Fruit fly (Drosophila melanogaster) whole organism, pupa: ENCODE data around the gene CG14252.
A peak's percentile ranks its signal among the peaks of the same experiment; 100 is the strongest.

Experiments
- CG10348 ChIP-seq: fragments of 200-800 bp; sonication (Bioruptor generic); IDR thresholded peaks from 2 replicates; pipeline ENCODE4 v1.3.6; 2022; ENCODE audit warnings: missing biosample characterization, missing genetic modification characterization
- CG12605 ChIP-seq: fragments of 200-800 bp; sonication (Bioruptor generic); IDR thresholded peaks from 2 replicates; pipeline ENCODE4 v1.3.6; 2022; ENCODE audit warnings: missing biosample characterization, missing genetic modification characterization
- CG13204 ChIP-seq: fragments of 200-800 bp; sonication (Bioruptor generic); optimal IDR thresholded peaks from 2 replicates; lab custom pipeline; 2018; ENCODE audit warnings: missing biosample characterization, mild to moderate bottlenecking, missing genetic modification characterization, moderate library complexity
- CG14655 ChIP-seq: fragments of 200-800 bp; sonication (Bioruptor generic); optimal IDR thresholded peaks from 3 replicates; lab custom pipeline; 2017; ENCODE audit warnings: mild to moderate bottlenecking, missing biosample characterization, missing genetic modification reagents, missing genetic modification characterization
- CG15710 ChIP-seq: fragments of 200-800 bp; sonication (Bioruptor generic); optimal IDR thresholded peaks from 2 replicates; lab custom pipeline; 2018; ENCODE audit warnings: missing biosample characterization, mild to moderate bottlenecking, missing genetic modification characterization, moderate library complexity
- CG17806 ChIP-seq: fragments of 200-800 bp; sonication (Bioruptor generic); optimal IDR thresholded peaks from 2 replicates; lab custom pipeline; 2018; ENCODE audit warnings: missing biosample characterization, mild to moderate bottlenecking, missing genetic modification characterization, moderate library complexity
- CG32121 ChIP-seq: fragments of 200-800 bp; sonication (Bioruptor generic); IDR thresholded peaks from 2 replicates; pipeline ENCODE4 v1.3.6; 2022; ENCODE audit warnings: missing biosample characterization, missing genetic modification characterization
- CG34367 ChIP-seq: fragments of 200-800 bp; sonication (Bioruptor generic); optimal IDR thresholded peaks from 2 replicates; lab custom pipeline; 2018; ENCODE audit warnings: missing biosample characterization, mild to moderate bottlenecking, missing genetic modification characterization
- CG4496 ChIP-seq: fragments of 200-800 bp; sonication (Bioruptor generic); IDR thresholded peaks from 3 replicates; pipeline ENCODE4 v1.3.6; 2022; ENCODE audit warnings: missing biosample characterization, missing genetic modification characterization
- CG8159 ChIP-seq: fragments of 200-800 bp; sonication (Bioruptor generic); optimal IDR thresholded peaks from 3 replicates; lab custom pipeline; 2018; ENCODE audit warnings: missing biosample characterization, mild to moderate bottlenecking, missing genetic modification characterization, moderate library complexity
- CG8301 ChIP-seq: fragments of 200-800 bp; sonication (Bioruptor generic); optimal IDR thresholded peaks from 2 replicates; lab custom pipeline; 2018; ENCODE audit warnings: missing biosample characterization, mild to moderate bottlenecking, missing genetic modification characterization
- CG9948 ChIP-seq: fragments of 200-800 bp; sonication (Bioruptor generic); optimal IDR thresholded peaks from 2 replicates; lab custom pipeline; 2018; ENCODE audit warnings: missing biosample characterization, mild to moderate bottlenecking, missing genetic modification characterization, moderate library complexity
- D1 ChIP-seq: fragments of 200-800 bp; sonication (Bioruptor generic); optimal IDR thresholded peaks from 2 replicates; lab custom pipeline; 2018; ENCODE audit warnings: missing biosample characterization, mild to moderate bottlenecking, missing genetic modification characterization, moderate library complexity
- EcR ChIP-seq: fragments of 200-800 bp; sonication (Bioruptor generic); optimal IDR thresholded peaks from 3 replicates; lab custom pipeline; 2019; ENCODE audit warnings: missing biosample characterization, missing genetic modification characterization, mild to moderate bottlenecking, moderate library complexity, missing genetic modification reagents
- Ets98B ChIP-seq: fragments of 200-800 bp; sonication (Bioruptor generic); IDR thresholded peaks from 2 replicates; pipeline ENCODE4 v1.3.6; 2022; ENCODE audit warnings: missing biosample characterization, missing genetic modification characterization
- Pif1A ChIP-seq: fragments of 200-800 bp; sonication (Bioruptor generic); optimal IDR thresholded peaks from 3 replicates; lab custom pipeline; 2016; ENCODE audit warnings: missing biosample characterization, missing genetic modification characterization
- Pif1B ChIP-seq: fragments of 200-800 bp; sonication (Bioruptor generic); optimal IDR thresholded peaks from 3 replicates; lab custom pipeline; 2016; ENCODE audit warnings: missing biosample characterization, missing genetic modification characterization
- Snoo ChIP-seq: fragments of 200-800 bp; sonication (Bioruptor generic); optimal IDR thresholded peaks from 3 replicates; lab custom pipeline; 2017; ENCODE audit warnings: missing biosample characterization, mild to moderate bottlenecking, missing genetic modification characterization, inconsistent platforms
- fd96Ca ChIP-seq: fragments of 200-800 bp; sonication (Bioruptor generic); IDR thresholded peaks from 3 replicates; pipeline ENCODE4 v1.3.6; 2022; ENCODE audit warnings: missing biosample characterization, missing genetic modification characterization
- gl ChIP-seq: fragments of 200-800 bp; sonication (Bioruptor generic); optimal IDR thresholded peaks from 2 replicates; lab custom pipeline; 2018; ENCODE audit warnings: missing biosample characterization, mild to moderate bottlenecking, missing genetic modification characterization
- rn ChIP-seq: fragments of 200-800 bp; sonication (Bioruptor generic); IDR thresholded peaks from 2 replicates; pipeline ENCODE4 v1.3.6; 2022; ENCODE audit warnings: missing biosample characterization, missing genetic modification characterization

CG14252 gene

DNA sequence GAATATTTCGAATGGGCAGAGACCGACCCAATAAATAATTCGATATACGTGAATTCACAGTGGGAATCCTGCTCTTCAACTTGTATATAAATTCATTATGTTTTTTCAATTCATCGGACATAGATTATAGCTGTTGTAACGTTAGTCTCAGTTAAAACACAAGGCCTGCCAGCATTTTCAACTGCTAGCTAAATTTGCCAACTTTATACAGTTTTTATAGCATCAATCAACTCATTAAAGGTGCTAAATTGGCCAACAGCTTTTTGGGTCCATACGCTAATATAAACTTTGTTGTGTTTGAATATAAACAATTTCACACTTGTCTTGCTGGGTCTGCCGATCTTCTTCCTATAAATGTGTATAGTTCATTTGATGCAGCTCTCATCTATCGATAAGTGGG is 36.8 kb downstream of the CG14252 start:
- TF ChIP-seq gl (tag; lab: Kevin White, UChicago) (no peak), Snoo (tag; lab: Kevin White, UChicago) (no peak), CG15710 (tag; lab: Kevin White, UChicago) (no peak), CG4496 (GFP tag; lab: Robert Waterston, UW) (no peak), Ets98B (GFP tag; lab: Robert Waterston, UW) (no peak), CG10348 (no peak), CG13204 (no peak), EcR (no peak), CG9948 (tag; lab: Kevin White, UChicago) (no peak), Pif1B (GFP tag; lab: Kevin White, UChicago) (no peak), CG17806 (tag; lab: Kevin White, UChicago) (no peak), CG14655 (no peak), CG32121 (GFP tag; lab: Robert Waterston, UW) (no peak), fd96Ca (GFP tag; lab: Robert Waterston, UW) (no peak), CG8159 (no peak), CG12605 (GFP tag; lab: Robert Waterston, UW) (no peak), D1 (tag; lab: Kevin White, UChicago) (no peak)

dm6 chr3R:26984437-26984836 is 39.1 kb downstream of the CG14252 start:
- TF ChIP-seq CG8159 (no peak), Ets98B (GFP tag; lab: Robert Waterston, UW) (no peak), Pif1B (GFP tag; lab: Kevin White, UChicago) (no peak), CG15710 (tag; lab: Kevin White, UChicago) (no peak)

DNA sequence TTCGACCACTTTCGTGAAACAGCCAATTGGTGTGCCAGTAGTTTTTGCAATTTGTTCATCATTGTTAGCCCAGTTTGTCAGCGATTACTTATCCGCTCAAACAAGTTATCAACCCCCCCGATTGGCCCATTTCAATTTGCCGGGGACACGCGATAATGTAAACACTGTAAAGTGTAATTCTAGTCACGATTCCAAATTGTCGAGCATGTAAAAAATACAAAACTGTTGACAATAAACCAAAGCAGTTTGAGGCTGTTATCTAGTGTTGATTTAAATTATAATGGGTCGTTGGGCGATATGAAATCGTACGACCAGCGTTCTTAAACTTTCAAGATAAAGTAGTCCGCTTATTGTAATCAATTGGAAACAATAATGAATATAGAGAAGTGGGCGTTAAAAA is 42.1 kb downstream of the CG14252 start:
- no peak for TF ChIP-seq rn (GFP tag; lab: Robert Waterston, UW)
- TF ChIP-seq Pif1B (GFP tag; lab: Kevin White, UChicago): no peak
- TF ChIP-seq D1 (tag; lab: Kevin White, UChicago): no peak
- TF ChIP-seq gl (tag; lab: Kevin White, UChicago): no peak
- no peak for TF ChIP-seq CG14655
- no peak for TF ChIP-seq CG4496 (GFP tag; lab: Robert Waterston, UW)
- no peak for TF ChIP-seq EcR
- no peak for TF ChIP-seq CG8159
- TF ChIP-seq CG8301 (tag; lab: Kevin White, UChicago): no peak
- TF ChIP-seq CG10348: no peak
- no peak for TF ChIP-seq CG34367 (tag; lab: Kevin White, UChicago)
- no peak for TF ChIP-seq CG32121 (GFP tag; lab: Robert Waterston, UW)
- no peak for TF ChIP-seq Pif1A (GFP tag; lab: Kevin White, UChicago)
- TF ChIP-seq CG13204: no peak
- no peak for TF ChIP-seq CG9948 (tag; lab: Kevin White, UChicago)

- TF ChIP-seq CG13204 (no peak), CG8301 (tag; lab: Kevin White, UChicago) (peak; percentile 88), CG34367 (tag; lab: Kevin White, UChicago) (peak; percentile 68), fd96Ca (GFP tag; lab: Robert Waterston, UW) (peak; percentile 88), CG10348 (peak; percentile 73), CG9948 (tag; lab: Kevin White, UChicago) (peak; percentile 87), CG8159 (peak; percentile 94), CG17806 (tag; lab: Kevin White, UChicago) (peak; percentile 95), Pif1A (GFP tag; lab: Kevin White, UChicago) (peak; percentile 93), Snoo (tag; lab: Kevin White, UChicago) (peak; percentile 82), CG32121 (GFP tag; lab: Robert Waterston, UW) (peak; percentile 91), gl (tag; lab: Kevin White, UChicago) (peak; percentile 73), Pif1B (GFP tag; lab: Kevin White, UChicago) (peak; percentile 90), CG4496 (GFP tag; lab: Robert Waterston, UW) (peak; percentile 98), CG12605 (GFP tag; lab: Robert Waterston, UW) (peak; percentile 98), D1 (tag; lab: Kevin White, UChicago) (peak; percentile 84), rn (GFP tag; lab: Robert Waterston, UW) (peak; percentile 77), EcR (peak; percentile 60), Ets98B (GFP tag; lab: Robert Waterston, UW) (peak; percentile 93), CG14655 (peak; percentile 86), CG15710 (tag; lab: Kevin White, UChicago) (peak; percentile 85)
These were observed 43.2 kb downstream of the CG14252 start, which contains the start of gene CG31075 for dm6 chr3R:26988412-26988981. Gene CG31075, minus strand, starts transcription at chr3R:26988517.

DNA sequence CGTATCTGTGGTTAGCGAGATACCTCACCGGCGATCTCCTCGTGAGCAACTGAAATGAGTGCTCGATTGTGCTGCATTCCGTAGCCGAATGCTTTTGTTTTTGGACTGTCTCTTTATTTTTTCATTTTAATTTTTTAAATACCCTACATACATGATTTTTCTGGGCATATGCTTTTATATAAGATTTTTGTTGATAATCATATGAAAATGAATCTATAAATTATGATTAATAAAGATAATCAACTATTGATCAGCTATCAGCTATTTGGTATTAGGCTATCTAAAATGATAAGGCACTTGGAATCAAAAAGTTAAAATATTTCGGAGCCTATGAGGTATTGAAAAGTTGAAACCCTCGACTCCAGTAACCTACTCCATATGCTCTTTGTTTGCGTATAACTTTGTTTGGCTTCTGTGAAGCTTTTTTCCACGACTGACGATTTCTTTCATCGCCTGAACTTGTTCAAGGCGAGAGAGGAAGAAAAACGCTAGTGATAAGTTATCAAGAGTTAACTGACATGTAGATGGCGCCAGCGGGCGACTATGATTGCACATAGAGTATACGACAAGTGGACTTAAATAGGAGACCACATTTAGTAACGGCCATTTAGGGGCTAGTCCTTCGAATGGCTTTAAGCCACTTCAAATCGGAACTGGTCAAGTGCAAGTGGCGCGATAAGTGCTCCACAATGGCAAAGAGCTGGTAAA is 44.6 kb downstream of the CG14252 start, which contains the start of gene CG31076:
Gene CG31076, minus strand, starts transcription at position 51 of the 708 bp plus-strand sequence.
- peak; percentile 33 for TF ChIP-seq CG14655
- no peak for TF ChIP-seq CG13204
- peak; percentile 46 for TF ChIP-seq Pif1B (GFP tag; lab: Kevin White, UChicago)
- TF ChIP-seq CG4496 (GFP tag; lab: Robert Waterston, UW): no peak
- TF ChIP-seq D1 (tag; lab: Kevin White, UChicago): peak; percentile 23
- peak; percentile 75 for TF ChIP-seq Pif1A (GFP tag; lab: Kevin White, UChicago)
- peak; percentile 85 for TF ChIP-seq EcR
- no peak for TF ChIP-seq CG34367 (tag; lab: Kevin White, UChicago)
- TF ChIP-seq CG8301 (tag; lab: Kevin White, UChicago): no peak
- TF ChIP-seq fd96Ca (GFP tag; lab: Robert Waterston, UW): no peak
- peak; percentile 52 for TF ChIP-seq CG17806 (tag; lab: Kevin White, UChicago)
- TF ChIP-seq CG8159: peak; percentile 67
- TF ChIP-seq CG32121 (GFP tag; lab: Robert Waterston, UW): peak; percentile 61; the same call in 1 of the 2 replicates
- TF ChIP-seq Snoo (tag; lab: Kevin White, UChicago): peak; percentile 73
- TF ChIP-seq Ets98B (GFP tag; lab: Robert Waterston, UW): peak; percentile 46; the same call in 1 of the 2 replicates
- peak; percentile 14 for TF ChIP-seq CG15710 (tag; lab: Kevin White, UChicago)
- no peak for TF ChIP-seq CG10348
- no peak for TF ChIP-seq CG9948 (tag; lab: Kevin White, UChicago)
- no peak for TF ChIP-seq rn (GFP tag; lab: Robert Waterston, UW)
- peak; percentile 35 for TF ChIP-seq gl (tag; lab: Kevin White, UChicago)
- no peak for TF ChIP-seq CG12605 (GFP tag; lab: Robert Waterston, UW)
- TF ChIP-seq, all 21 proteins: peak for 12
